Fruit fly (Drosophila melanogaster) whole organism, adult: ENCODE data around the gene Arp1.

Experiments
- CG12768 ChIP-seq: fragments of 200-800 bp; sonication (Bioruptor generic); optimal IDR thresholded peaks from 2 replicates; lab custom pipeline; 2017; ENCODE audit warnings: missing biosample characterization, missing genetic modification characterization, mild to moderate bottlenecking, moderate library complexity, missing genetic modification reagents
- CG14711 ChIP-seq: fragments of 200-800 bp; sonication (Bioruptor generic); optimal IDR thresholded peaks from 2 replicates; lab custom pipeline; 2018; ENCODE audit warnings: missing biosample characterization, mild to moderate bottlenecking, missing genetic modification characterization, moderate library complexity
- CG33017 ChIP-seq: fragments of 200-800 bp; sonication (Bioruptor generic); optimal IDR thresholded peaks from 2 replicates; lab custom pipeline; 2018; ENCODE audit warnings: missing biosample characterization, mild to moderate bottlenecking, missing genetic modification characterization, moderate library complexity
- CG7045 ChIP-seq: fragments of 200-800 bp; sonication (Bioruptor generic); optimal IDR thresholded peaks from 2 replicates; lab custom pipeline; 2017; ENCODE audit warnings: missing biosample characterization, mild to moderate bottlenecking, missing genetic modification characterization
- Clk ChIP-seq: fragments of 200-800 bp; sonication (Bioruptor generic); optimal IDR thresholded peaks from 2 replicates; lab custom pipeline; 2017; ENCODE audit warnings: missing biosample characterization, missing genetic modification characterization
- Crg-1 ChIP-seq: fragments of 200-800 bp; sonication (Bioruptor generic); optimal IDR thresholded peaks from 2 replicates; lab custom pipeline; 2016; ENCODE audit warnings: missing biosample characterization, missing genetic modification characterization
- Mnt ChIP-seq: fragments of 200-800 bp; sonication (Bioruptor generic); optimal IDR thresholded peaks from 2 replicates; lab custom pipeline; 2016; ENCODE audit warnings: missing biosample characterization, mild to moderate bottlenecking, missing genetic modification characterization
- bab1 ChIP-seq: fragments of 200-800 bp; sonication (Bioruptor generic); optimal IDR thresholded peaks from 3 replicates; lab custom pipeline; 2019; ENCODE audit warnings: missing biosample characterization, mild to moderate bottlenecking, missing genetic modification characterization, moderate library complexity
- cic ChIP-seq: fragments of 200-800 bp; sonication (Bioruptor generic); optimal IDR thresholded peaks from 2 replicates; lab custom pipeline; 2017; ENCODE audit warnings: missing biosample characterization, mild to moderate bottlenecking, missing genetic modification characterization, moderate library complexity
- pad ChIP-seq: fragments of 200-800 bp; sonication (Bioruptor generic); optimal IDR thresholded peaks from 3 replicates; lab custom pipeline; 2017; ENCODE audit warnings: missing biosample characterization, missing genetic modification characterization, mild to moderate bottlenecking, moderate library complexity, missing genetic modification reagents
- toe ChIP-seq: fragments of 200-800 bp; sonication (Bioruptor generic); optimal IDR thresholded peaks from 2 replicates; lab custom pipeline; 2016; ENCODE audit warnings: missing biosample characterization, missing genetic modification characterization

DNA sequence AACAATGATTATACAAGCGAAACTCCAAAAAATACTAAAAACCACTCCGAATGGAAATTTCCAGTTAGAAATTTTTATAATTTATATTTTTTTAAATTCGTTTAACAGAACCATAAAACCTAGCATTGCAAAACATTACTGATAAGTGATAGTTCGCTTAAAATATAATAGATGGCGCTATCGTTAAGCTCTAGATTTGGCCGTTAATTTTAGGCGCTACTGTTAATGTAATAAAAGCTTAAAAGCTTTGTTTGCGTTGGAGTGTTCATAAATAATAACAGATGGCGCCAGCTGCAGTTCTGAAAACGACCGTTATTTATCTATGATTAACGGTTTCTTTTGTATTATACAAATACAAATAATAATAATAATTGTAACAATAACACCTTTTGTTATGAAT is 32.2 kb downstream of the Arp1 start:
- TF ChIP-seq Mnt (GFP tag; lab: Kevin White, UChicago) (no peak), CG14711 (tag; lab: Kevin White, UChicago) (no peak), bab1 (GFP tag; lab: Kevin White, UChicago) (peak; percentile 31), Crg-1 (GFP tag; lab: Kevin White, UChicago) (peak; percentile 11), pad (GFP tag; lab: Kevin White, UChicago) (no peak), cic (no peak), CG12768 (GFP tag; lab: Kevin White, UChicago) (no peak), Clk (GFP tag; lab: Kevin White, UChicago) (no peak), CG33017 (tag; lab: Kevin White, UChicago) (no peak), CG7045 (GFP tag; lab: Kevin White, UChicago) (no peak), toe (no peak)
